Worm (Caenorhabditis elegans) whole organism, L4 larva: ENCODE results near the gene mogs-1.

Source experiments
- F10B5.3 ChIP-seq: sonication (generic microtip); optimal IDR thresholded peaks from 2 replicates; lab custom pipeline; 2016; ENCODE audit warnings: mild to moderate bottlenecking, missing genetic modification characterization, missing compliant biosample characterization
- F26F4.8 ChIP-seq: fragments of 200-800 bp; sonication (Bioruptor generic); conservative IDR thresholded peaks from 2 replicates; pipeline ENCODE4 v1.3.6; 2022; ENCODE audit warnings: missing genetic modification characterization, missing compliant biosample characterization
- F49E8.2 ChIP-seq: sonication (generic microtip); optimal IDR thresholded peaks from 2 replicates; lab custom pipeline; 2016; ENCODE audit warnings: missing compliant biosample characterization, mild to moderate bottlenecking, missing genetic modification characterization, borderline replicate concordance
- R02D3.7 ChIP-seq: fragments of 150-350 bp; sonication (generic microtip); optimal IDR thresholded peaks from 3 replicates; lab custom pipeline; 2014; ENCODE audit warnings: missing biosample characterization, missing genetic modification characterization
- Y5F2A.4 ChIP-seq: fragments of 200-800 bp; sonication (Bioruptor generic); optimal IDR thresholded peaks from 2 replicates; lab custom pipeline; 2018; ENCODE audit warnings: mild to moderate bottlenecking, missing genetic modification characterization, missing compliant biosample characterization
- ZK337.2 ChIP-seq: fragments of 200-800 bp; sonication (Bioruptor generic); IDR thresholded peaks from 2 replicates; pipeline ENCODE4 v1.3.6; 2022; ENCODE audit warnings: missing genetic modification reagents, missing genetic modification characterization, missing compliant biosample characterization
- arid-1 ChIP-seq: fragments of 200-800 bp; sonication (Bioruptor generic); conservative IDR thresholded peaks from 2 replicates; pipeline ENCODE4 v1.3.6; 2022; ENCODE audit warnings: missing genetic modification reagents, missing genetic modification characterization, missing compliant biosample characterization
- ceh-28 ChIP-seq: fragments of 150-350 bp; optimal IDR thresholded peaks from 2 replicates; lab custom pipeline; 2014; ENCODE audit warnings: missing biosample characterization, missing genetic modification reagents, missing genetic modification characterization
- ceh-32 ChIP-seq: sonication (generic microtip); optimal IDR thresholded peaks from 2 replicates; lab custom pipeline; 2016; ENCODE audit warnings: mild to moderate bottlenecking, missing genetic modification characterization, missing compliant biosample characterization; ENCODE audit not compliant: poor library complexity
- ceh-44 ChIP-seq: fragments of 200-800 bp; sonication (Bioruptor generic); IDR thresholded peaks from 2 replicates; pipeline ENCODE4 v1.3.6; 2022; ENCODE audit warnings: missing genetic modification reagents, missing genetic modification characterization, missing compliant biosample characterization
- ceh-82 ChIP-seq: sonication (generic microtip); optimal IDR thresholded peaks from 2 replicates; lab custom pipeline; 2017; ENCODE audit warnings: missing biosample characterization, missing genetic modification characterization
- ces-1 ChIP-seq: fragments of 150-350 bp; sonication (generic microtip); optimal IDR thresholded peaks from 4 replicates; lab custom pipeline; 2014; ENCODE audit warnings: missing biosample characterization, missing genetic modification reagents, missing genetic modification characterization
- daf-16 ChIP-seq, 3 experiments: sonication (generic microtip); optimal IDR thresholded peaks; 2 replicates each; lab custom pipeline; 2016 to 2017; ENCODE audit warnings: missing genetic modification characterization in 3 of 3, missing genetic modification reagents in 3 of 3, mild to moderate bottlenecking in 2 of 3, missing compliant biosample characterization in 2 of 3, missing biosample characterization in 1 of 3, moderate library complexity in 1 of 3
- daf-8 ChIP-seq: fragments of 200-800 bp; sonication (Bioruptor generic); IDR thresholded peaks from 2 replicates; pipeline ENCODE4 v1.3.6; 2022; ENCODE audit warnings: missing genetic modification characterization, missing compliant biosample characterization
- dmd-9 ChIP-seq: fragments of 200-800 bp; sonication (Bioruptor generic); IDR thresholded peaks from 2 replicates; pipeline ENCODE4 v1.3.6; 2022; ENCODE audit warnings: missing genetic modification reagents, missing genetic modification characterization, missing compliant biosample characterization
- dve-1 ChIP-seq: sonication (generic microtip); optimal IDR thresholded peaks from 2 replicates; lab custom pipeline; 2017; ENCODE audit warnings: antibody characterized with exemption, mild to moderate bottlenecking, missing genetic modification characterization, missing compliant biosample characterization; ENCODE audit not compliant: insufficient read depth
- egl-43 ChIP-seq: fragments of 200-800 bp; sonication (Bioruptor generic); IDR thresholded peaks from 2 replicates; pipeline ENCODE4 v1.3.6; 2022; ENCODE audit warnings: missing genetic modification reagents, missing genetic modification characterization, missing compliant biosample characterization
- fos-1 ChIP-seq: fragments of 150-350 bp; optimal IDR thresholded peaks from 2 replicates; lab custom pipeline; 2014; ENCODE audit warnings: missing biosample characterization, missing genetic modification characterization
- gei-8 ChIP-seq: fragments of 200-800 bp; sonication (Bioruptor generic); optimal IDR thresholded peaks from 2 replicates; lab custom pipeline; 2018; ENCODE audit warnings: mild to moderate bottlenecking, missing genetic modification characterization, missing compliant biosample characterization
- hlh-30 ChIP-seq: sonication (generic microtip); optimal IDR thresholded peaks from 2 replicates; lab custom pipeline; 2017; ENCODE audit warnings: antibody characterized with exemption, mild to moderate bottlenecking, missing genetic modification characterization, missing compliant biosample characterization; ENCODE audit not compliant: insufficient read depth
- hmg-1.1 ChIP-seq: fragments of 200-800 bp; sonication (Bioruptor generic); IDR thresholded peaks from 2 replicates; pipeline ENCODE4 v1.3.6; 2022; ENCODE audit warnings: missing genetic modification reagents, missing genetic modification characterization, missing compliant biosample characterization
- lin-15B ChIP-seq: fragments of 150-350 bp; sonication (generic microtip); optimal IDR thresholded peaks from 3 replicates; lab custom pipeline; 2014; ENCODE audit warnings: missing biosample characterization, missing genetic modification characterization
- lin-29 ChIP-seq: fragments of 200-800 bp; sonication (Bioruptor generic); IDR thresholded peaks from 2 replicates; pipeline ENCODE4 v1.3.6; 2022; ENCODE audit warnings: missing genetic modification reagents, missing genetic modification characterization, missing compliant biosample characterization
- lin-38 ChIP-seq: fragments of 200-800 bp; sonication (Bioruptor generic); IDR thresholded peaks from 2 replicates; pipeline ENCODE4 v1.3.6; 2022; ENCODE audit warnings: missing genetic modification reagents, missing genetic modification characterization, missing compliant biosample characterization
- lir-3 ChIP-seq: sonication (generic microtip); optimal IDR thresholded peaks from 2 replicates; lab custom pipeline; 2016; ENCODE audit warnings: mild to moderate bottlenecking, missing genetic modification characterization, missing compliant biosample characterization
- lsy-2 ChIP-seq, 2 experiments: fragments of 150-350 bp in 1 of 2; sonication (generic microtip) in 1 of 2; optimal IDR thresholded peaks; 2 replicates each; lab custom pipeline; 2014 to 2017; ENCODE audit warnings: missing biosample characterization in 2 of 2, missing genetic modification characterization in 2 of 2
- madf-9 ChIP-seq: fragments of 200-800 bp; sonication (Bioruptor generic); conservative IDR thresholded peaks from 2 replicates; pipeline ENCODE4 v1.3.6; 2022; ENCODE audit warnings: missing genetic modification reagents, missing genetic modification characterization, missing compliant biosample characterization
- mep-1 ChIP-seq: fragments of 150-350 bp; sonication (generic microtip); optimal IDR thresholded peaks from 3 replicates; lab custom pipeline; 2014; ENCODE audit warnings: missing biosample characterization, missing genetic modification characterization
- mxl-2 ChIP-seq: fragments of 200-800 bp; sonication (Bioruptor generic); conservative IDR thresholded peaks from 2 replicates; pipeline ENCODE4 v1.3.6; 2022; ENCODE audit warnings: missing genetic modification reagents, missing genetic modification characterization, missing compliant biosample characterization
- nhr-11 ChIP-seq: fragments of 150-350 bp; optimal IDR thresholded peaks from 2 replicates; lab custom pipeline; 2014; ENCODE audit warnings: missing biosample characterization, missing genetic modification characterization
- nhr-25 ChIP-seq: sonication (generic microtip); optimal IDR thresholded peaks from 2 replicates; lab custom pipeline; 2017; ENCODE audit warnings: missing genetic modification characterization, mild to moderate bottlenecking, missing compliant biosample characterization, antibody characterized with exemption, moderate library complexity, borderline replicate concordance; ENCODE audit not compliant: insufficient read depth
- nhr-28 ChIP-seq: fragments of 150-350 bp; optimal IDR thresholded peaks from 2 replicates; lab custom pipeline; 2014; ENCODE audit warnings: missing biosample characterization, missing genetic modification characterization
- nhr-42 ChIP-seq: fragments of 200-800 bp; sonication (Bioruptor generic); IDR thresholded peaks from 2 replicates; pipeline ENCODE4 v1.3.6; 2022; ENCODE audit warnings: missing genetic modification characterization, missing compliant biosample characterization
- nhr-48 ChIP-seq: sonication (generic microtip); optimal IDR thresholded peaks from 2 replicates; lab custom pipeline; 2016; ENCODE audit warnings: mild to moderate bottlenecking, missing genetic modification characterization, missing compliant biosample characterization
- nhr-76 ChIP-seq: fragments of 150-350 bp; optimal IDR thresholded peaks from 2 replicates; lab custom pipeline; 2014; ENCODE audit warnings: missing biosample characterization, missing genetic modification characterization
- rbr-2 ChIP-seq: sonication (generic microtip); optimal IDR thresholded peaks from 2 replicates; lab custom pipeline; 2016; ENCODE audit warnings: missing genotype, missing genetic modification characterization, missing compliant biosample characterization
- saeg-2 ChIP-seq: fragments of 200-800 bp; sonication (Bioruptor generic); IDR thresholded peaks from 2 replicates; pipeline ENCODE4 v1.3.6; 2022; ENCODE audit warnings: missing genetic modification reagents, missing genetic modification characterization, missing compliant biosample characterization
- skn-1 ChIP-seq: fragments of 150-350 bp; optimal IDR thresholded peaks from 2 replicates; lab custom pipeline; 2014; ENCODE audit warnings: missing biosample characterization, missing genetic modification characterization
- snpc-1.2 ChIP-seq: fragments of 200-800 bp; sonication (Bioruptor generic); IDR thresholded peaks from 2 replicates; pipeline ENCODE4 v1.3.6; 2022; ENCODE audit warnings: missing genetic modification reagents, missing genetic modification characterization, missing compliant biosample characterization
- snpc-4 ChIP-seq: fragments of 150-350 bp; optimal IDR thresholded peaks from 2 replicates; lab custom pipeline; 2014; ENCODE audit warnings: missing biosample characterization, missing genetic modification characterization
- spr-1 ChIP-seq: sonication (generic microtip); optimal IDR thresholded peaks from 2 replicates; lab custom pipeline; 2016; ENCODE audit warnings: mild to moderate bottlenecking, missing genetic modification characterization, missing compliant biosample characterization
- tag-97 ChIP-seq: fragments of 200-800 bp; sonication (Bioruptor generic); IDR thresholded peaks from 2 replicates; pipeline ENCODE4 v1.3.6; 2022; ENCODE audit warnings: missing genetic modification characterization, missing compliant biosample characterization
- unc-130 ChIP-seq: sonication (generic microtip); optimal IDR thresholded peaks from 2 replicates; lab custom pipeline; 2016; ENCODE audit warnings: missing genetic modification reagents, missing genetic modification characterization, missing compliant biosample characterization
- unc-62 ChIP-seq, 3 experiments: fragments of 150-350 bp in 1 of 3; sonication (generic microtip); optimal IDR thresholded peaks in 2 of 3; peaks in 1 of 3; 1 replicate in 1 of 3; 2 replicates in 2 of 3; lab custom pipeline; 2014 to 2017; ENCODE audit warnings: missing biosample characterization in 3 of 3, missing genetic modification characterization in 3 of 3, missing genetic modification reagents in 3 of 3, missing genotype in 1 of 3
- vab-7 ChIP-seq: fragments of 200-800 bp; sonication (Bioruptor generic); IDR thresholded peaks from 2 replicates; pipeline ENCODE4 v1.3.6; 2022; ENCODE audit warnings: missing genetic modification reagents, missing genetic modification characterization, missing compliant biosample characterization
- zfp-2 ChIP-seq: sonication (generic microtip); optimal IDR thresholded peaks from 2 replicates; lab custom pipeline; 2016; ENCODE audit warnings: mild to moderate bottlenecking, missing genetic modification characterization, missing compliant biosample characterization
- zip-11 ChIP-seq: fragments of 200-800 bp; sonication (Bioruptor generic); IDR thresholded peaks from 2 replicates; pipeline ENCODE4 v1.3.6; 2022; ENCODE audit warnings: missing genetic modification characterization, missing compliant biosample characterization

mogs-1 gene

DNA sequence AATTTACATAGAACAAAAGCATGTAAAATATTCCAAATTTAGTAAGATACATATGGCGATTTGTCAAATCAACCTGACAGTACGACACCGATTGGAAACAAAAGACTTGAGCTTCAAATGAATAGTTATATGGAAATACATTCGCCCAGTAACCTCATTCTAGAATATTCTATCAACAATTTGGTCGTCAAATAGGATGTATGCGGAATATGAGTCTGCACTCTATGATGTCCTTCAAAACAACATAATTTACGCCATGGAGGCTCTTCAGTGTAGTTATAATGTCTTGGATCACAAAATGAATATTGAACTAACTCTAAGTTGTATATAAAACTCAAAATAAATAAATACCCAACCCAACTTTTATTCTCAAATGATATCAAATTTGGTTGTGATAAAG lies 4.9 kb upstream of the mogs-1 start (continued):
- TF ChIP-seq nhr-48 (tag; lab: Kevin White, UChicago) (no peak), daf-16 (GFP tag; optimal IDR thresholded peaks at IDR 0.05; lab: Kevin White, UChicago) (no peak), daf-16 (tag; optimal IDR thresholded peaks at IDR 0.05; lab: Kevin White, UChicago) (peak; percentile 20), lsy-2 (tag; optimal IDR thresholded peaks at IDR 0.05; lab: Kevin White, UChicago) (peak in 1 of 2 experiments; percentile 45), nhr-42 (GFP tag; lab: Robert Waterston, UW) (peak; percentile 8; the same call in 1 of the 2 replicates), unc-62 (GFP tag; optimal IDR thresholded peaks at IDR 0.05 in 1 of 2; lab: Kevin White, UChicago) (no peak), unc-62 (tag; optimal IDR thresholded peaks at IDR 0.05; lab: Kevin White, UChicago) (no peak), skn-1 (tag; lab: Kevin White, UChicago) (no peak), ces-1 (GFP tag; lab: Kevin White, UChicago) (no peak), rbr-2 (tag; lab: Kevin White, UChicago) (no peak), ZK337.2 (GFP tag; lab: Robert Waterston, UW) (no peak), lin-38 (GFP tag; lab: Robert Waterston, UW) (no peak), daf-8 (GFP tag; lab: Robert Waterston, UW) (no peak), dve-1 (tag; lab: Kevin White, UChicago) (no peak), nhr-11 (peak; percentile 34), zip-11 (GFP tag; lab: Robert Waterston, UW) (no peak), lin-29 (GFP tag; lab: Robert Waterston, UW) (no peak), fos-1 (tag; lab: Kevin White, UChicago) (no peak)

DNA sequence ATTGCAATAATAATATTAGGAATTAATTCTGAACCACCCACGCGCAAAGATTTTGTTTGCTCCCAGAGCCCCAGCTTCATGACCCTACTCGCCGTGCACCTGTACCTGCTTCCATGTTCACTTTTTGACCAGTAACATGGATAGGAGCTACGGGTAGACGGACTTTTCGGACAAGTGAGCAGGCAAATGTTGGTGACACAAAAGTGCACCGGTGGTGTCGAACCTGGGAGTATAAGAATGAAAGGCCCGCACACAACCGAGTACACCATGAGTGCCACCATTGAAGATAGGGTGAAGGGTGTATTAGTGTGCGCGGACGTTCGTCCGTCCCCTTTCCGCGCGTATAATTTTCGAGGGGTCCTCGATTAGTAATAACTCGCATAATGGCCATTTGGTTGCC lies 4.2 kb upstream of the mogs-1 start:
- TF ChIP-seq madf-9 (GFP tag; lab: Robert Waterston, UW) (peak; percentile 74), egl-43 (GFP tag; lab: Robert Waterston, UW) (peak; percentile 93), lir-3 (peak; percentile 17), zfp-2 (tag; lab: Kevin White, UChicago) (peak; percentile 42), nhr-76 (tag; lab: Kevin White, UChicago) (no peak), F26F4.8 (peak; percentile 89), Y5F2A.4 (peak; percentile 89), mxl-2 (GFP tag; lab: Robert Waterston, UW) (0 out of 2 replicates have a peak, but pooled peaks have one; percentile 23), skn-1 (tag; lab: Kevin White, UChicago) (no peak), vab-7 (peak; percentile 87), saeg-2 (GFP tag; lab: Robert Waterston, UW) (no peak), nhr-25 (tag; lab: Kevin White, UChicago) (no peak), ZK337.2 (GFP tag; lab: Robert Waterston, UW) (peak; percentile 65; the same call in 1 of the 2 replicates), ceh-32 (tag; lab: Kevin White, UChicago) (no peak), tag-97 (GFP tag; lab: Robert Waterston, UW) (no peak), arid-1 (GFP tag; lab: Robert Waterston, UW) (peak; percentile 74), F10B5.3 (peak; percentile 35), unc-130 (GFP tag; lab: Kevin White, UChicago) (peak; percentile 75), gei-8 (GFP tag; lab: Kevin White, UChicago) (peak; percentile 66), snpc-4 (no peak), ceh-82 (tag; lab: Kevin White, UChicago) (no peak), snpc-1.2 (peak; percentile 92), ceh-44 (GFP tag; lab: Robert Waterston, UW) (peak; percentile 91), spr-1 (peak; percentile 77), hmg-1.1 (GFP tag; lab: Robert Waterston, UW) (no peak), hlh-30 (tag; lab: Kevin White, UChicago) (no peak), ces-1 (GFP tag; lab: Kevin White, UChicago) (no peak), F49E8.2 (peak; percentile 91), ceh-28 (tag; lab: Kevin White, UChicago) (no peak), lin-15B (tag; lab: Kevin White, UChicago) (no peak), R02D3.7 (no peak), nhr-28 (tag; lab: Kevin White, UChicago) (no peak), lin-38 (GFP tag; lab: Robert Waterston, UW) (peak; percentile 78), rbr-2 (tag; lab: Kevin White, UChicago) (peak; percentile 42), dmd-9 (GFP tag; lab: Robert Waterston, UW) (no peak), mep-1 (tag; lab: Kevin White, UChicago) (peak; percentile 27)
